Fruit fly (Drosophila melanogaster): Measurements from ENCODE around the gene ncd.

dm6 chr3R:29787891-29788549 is 18.9 kb downstream of the ncd start:
- no peak for TF ChIP-seq Myc (optimal IDR thresholded peaks at IDR 0.05)
- no peak for TF ChIP-seq Sin3A (optimal IDR thresholded peaks at IDR 0.05)
- TF ChIP-seq psq (optimal IDR thresholded peaks at IDR 0.05) = no peak
- no peak for TF ChIP-seq h (optimal IDR thresholded peaks at IDR 0.05)
- no peak for TF ChIP-seq insv (optimal IDR thresholded peaks at IDR 0.05)

Data from Kc167 (cell line).